Worm (Caenorhabditis elegans) whole organism, L1 larva: ENCODE results near the gene C06A12.19.

Experiments used
- C04F5.9 ChIP-seq: sonication (generic microtip); optimal IDR thresholded peaks from 2 replicates; lab custom pipeline; 2016; ENCODE audit warnings: missing genetic modification characterization, missing compliant biosample characterization
- F16B12.6 ChIP-seq: fragments of 150-350 bp; optimal IDR thresholded peaks from 2 replicates; lab custom pipeline; 2014; ENCODE audit warnings: missing biosample characterization, missing genetic modification characterization
- aha-1 ChIP-seq: fragments of 150-350 bp; optimal IDR thresholded peaks from 2 replicates; lab custom pipeline; 2014; ENCODE audit warnings: missing biosample characterization, missing genetic modification characterization
- ceh-8 ChIP-seq: fragments of 200-800 bp; sonication (Bioruptor generic); optimal IDR thresholded peaks from 2 replicates; lab custom pipeline; 2018; ENCODE audit warnings: mild to moderate bottlenecking, missing genetic modification characterization, moderate library complexity, missing compliant biosample characterization
- ceh-82 ChIP-seq, 3 experiments: fragments of 150-350 bp in 1 of 3; sonication (generic microtip) in 2 of 3; optimal IDR thresholded peaks; 2 replicates each; lab custom pipeline; 2014 to 2017; ENCODE audit warnings: missing biosample characterization in 3 of 3, missing genetic modification characterization in 3 of 3
- ces-1 ChIP-seq: fragments of 150-350 bp; optimal IDR thresholded peaks from 2 replicates; lab custom pipeline; 2014; ENCODE audit warnings: missing biosample characterization, missing genetic modification reagents, missing genetic modification characterization
- efl-1 ChIP-seq, 4 experiments: fragments of 150-350 bp; optimal IDR thresholded peaks in 3 of 4; peaks in 1 of 4; 1 replicate in 1 of 4; 2 replicates in 3 of 4; lab custom pipeline; 2014; ENCODE audit warnings: missing biosample characterization in 2 of 4, missing genetic modification characterization in 2 of 4, missing genetic modification reagents in 2 of 4
- egl-13 ChIP-seq: sonication (generic microtip); optimal IDR thresholded peaks from 2 replicates; lab custom pipeline; 2016; ENCODE audit warnings: missing genotype, missing genetic modification reagents, missing genetic modification characterization, missing compliant biosample characterization
- egl-27 ChIP-seq, 2 experiments: fragments of 150-350 bp in 1 of 2; sonication (generic microtip); optimal IDR thresholded peaks; 3 replicates each; lab custom pipeline; 2017 to 2018; ENCODE audit warnings: missing biosample characterization in 2 of 2, missing genetic modification characterization in 2 of 2, missing genetic modification reagents in 2 of 2
- elt-2 ChIP-seq: sonication (generic microtip); optimal IDR thresholded peaks from 2 replicates; lab custom pipeline; 2016; ENCODE audit warnings: missing genetic modification characterization, mild to moderate bottlenecking, inconsistent platforms, missing compliant biosample characterization, missing genetic modification reagents
- elt-3 ChIP-seq, 6 experiments: fragments of 150-350 bp in 1 of 6; sonication (generic microtip); optimal IDR thresholded peaks; 2 replicates each; lab custom pipeline; 2017 to 2018; ENCODE audit warnings: missing biosample characterization in 6 of 6, missing genetic modification characterization in 6 of 6, inconsistent platforms in 1 of 6
- ets-5 ChIP-seq: fragments of 200-800 bp; sonication (Bioruptor generic); IDR thresholded peaks from 2 replicates; pipeline ENCODE4 v1.3.6; 2022; ENCODE audit warnings: missing genetic modification characterization, missing compliant biosample characterization
- fkh-8 ChIP-seq: sonication (generic microtip); optimal IDR thresholded peaks from 2 replicates; lab custom pipeline; 2016; ENCODE audit warnings: mild to moderate bottlenecking, missing genetic modification characterization, missing compliant biosample characterization
- fos-1 ChIP-seq: fragments of 150-350 bp; optimal IDR thresholded peaks from 2 replicates; lab custom pipeline; 2014; ENCODE audit warnings: missing biosample characterization, missing genetic modification characterization
- irx-1 ChIP-seq: sonication (generic microtip); optimal IDR thresholded peaks from 2 replicates; lab custom pipeline; 2016; ENCODE audit warnings: missing genetic modification characterization, missing compliant biosample characterization
- lin-14 ChIP-seq: fragments of 200-800 bp; sonication (Bioruptor generic); optimal IDR thresholded peaks from 2 replicates; lab custom pipeline; 2018; ENCODE audit warnings: mild to moderate bottlenecking, missing genetic modification characterization, moderate library complexity, missing compliant biosample characterization
- lin-15B ChIP-seq: fragments of 150-350 bp; sonication (generic microtip); optimal IDR thresholded peaks from 3 replicates; lab custom pipeline; 2014; ENCODE audit warnings: missing biosample characterization, missing genetic modification characterization
- lin-35 ChIP-seq, 2 experiments: fragments of 150-350 bp; optimal IDR thresholded peaks; 2 replicates each; lab custom pipeline; 2014; ENCODE audit warnings: missing biosample characterization in 2 of 2, missing genetic modification characterization in 2 of 2, missing genetic modification reagents in 2 of 2
- lir-3 ChIP-seq: sonication (generic microtip); optimal IDR thresholded peaks from 2 replicates; lab custom pipeline; 2016; ENCODE audit warnings: mild to moderate bottlenecking, missing genetic modification characterization, moderate library complexity, missing compliant biosample characterization; ENCODE audit not compliant: poor library complexity
- mep-1 ChIP-seq: fragments of 150-350 bp; optimal IDR thresholded peaks from 2 replicates; lab custom pipeline; 2014; ENCODE audit warnings: missing biosample characterization, missing genetic modification characterization
- nhr-12 ChIP-seq: sonication (generic microtip); optimal IDR thresholded peaks from 2 replicates; lab custom pipeline; 2017; ENCODE audit warnings: missing biosample characterization, missing genetic modification characterization
- nhr-19 ChIP-seq: fragments of 200-800 bp; sonication (Bioruptor generic); conservative IDR thresholded peaks from 2 replicates; pipeline ENCODE4 v1.3.6; 2022; ENCODE audit warnings: missing genetic modification characterization, missing compliant biosample characterization
- nhr-20 ChIP-seq: sonication (generic microtip); optimal IDR thresholded peaks from 2 replicates; lab custom pipeline; 2016; ENCODE audit warnings: mild to moderate bottlenecking, missing genetic modification characterization, missing compliant biosample characterization
- nhr-28 ChIP-seq: fragments of 150-350 bp; optimal IDR thresholded peaks from 2 replicates; lab custom pipeline; 2014; ENCODE audit warnings: missing biosample characterization, missing genetic modification characterization
- nhr-47 ChIP-seq: sonication (generic microtip); optimal IDR thresholded peaks from 2 replicates; lab custom pipeline; 2016; ENCODE audit warnings: mild to moderate bottlenecking, missing genetic modification characterization, moderate library complexity, missing compliant biosample characterization
- nhr-71 ChIP-seq: sonication (generic microtip); optimal IDR thresholded peaks from 2 replicates; lab custom pipeline; 2016; ENCODE audit warnings: mild to moderate bottlenecking, missing genetic modification characterization, moderate library complexity, missing compliant biosample characterization
- nhr-76 ChIP-seq: sonication (generic microtip); optimal IDR thresholded peaks from 2 replicates; lab custom pipeline; 2017; ENCODE audit warnings: missing biosample characterization, missing genetic modification characterization
- nhr-77 ChIP-seq: fragments of 150-350 bp; optimal IDR thresholded peaks from 2 replicates; lab custom pipeline; 2014; ENCODE audit warnings: missing biosample characterization, missing genetic modification characterization
- nhr-85 ChIP-seq: sonication (generic microtip); peaks from one replicate; lab custom pipeline; 2016; ENCODE audit warnings: missing genetic modification characterization, inconsistent platforms, missing compliant biosample characterization
- nhr-90 ChIP-seq: sonication (generic microtip); optimal IDR thresholded peaks from 2 replicates; lab custom pipeline; 2016; ENCODE audit warnings: mild to moderate bottlenecking, missing genetic modification characterization, missing compliant biosample characterization; ENCODE audit not compliant: poor library complexity
- pax-3 ChIP-seq: fragments of 200-800 bp; sonication (Bioruptor generic); optimal IDR thresholded peaks from 2 replicates; lab custom pipeline; 2018; ENCODE audit warnings: mild to moderate bottlenecking, missing genetic modification characterization, moderate library complexity, missing compliant biosample characterization
- rnt-1 ChIP-seq: sonication (generic microtip); optimal IDR thresholded peaks from 2 replicates; lab custom pipeline; 2016; ENCODE audit warnings: mild to moderate bottlenecking, missing genetic modification characterization, moderate library complexity, missing compliant biosample characterization
- snpc-4 ChIP-seq: fragments of 150-350 bp; optimal IDR thresholded peaks from 2 replicates; lab custom pipeline; 2014; ENCODE audit warnings: missing biosample characterization, missing genetic modification characterization
- snu-23 ChIP-seq: sonication (generic microtip); optimal IDR thresholded peaks from 2 replicates; lab custom pipeline; 2016; ENCODE audit warnings: missing genetic modification characterization, missing compliant biosample characterization
- sptf-1 ChIP-seq: fragments of 150-350 bp; optimal IDR thresholded peaks from 2 replicates; lab custom pipeline; 2014; ENCODE audit warnings: missing biosample characterization, missing genetic modification characterization
- swsn-7 ChIP-seq: sonication (generic microtip); optimal IDR thresholded peaks from 2 replicates; lab custom pipeline; 2016; ENCODE audit warnings: missing genetic modification characterization, missing compliant biosample characterization
- unc-62 ChIP-seq: fragments of 150-350 bp; optimal IDR thresholded peaks from 2 replicates; lab custom pipeline; 2014; ENCODE audit warnings: missing biosample characterization, missing genetic modification reagents, missing genetic modification characterization
- unc-86 ChIP-seq: sonication (generic microtip); optimal IDR thresholded peaks from 2 replicates; lab custom pipeline; 2016; ENCODE audit warnings: missing genetic modification characterization, missing compliant biosample characterization
- zag-1 ChIP-seq: fragments of 150-350 bp; optimal IDR thresholded peaks from 2 replicates; lab custom pipeline; 2014; ENCODE audit warnings: missing biosample characterization, missing genetic modification characterization
- ztf-11 ChIP-seq, 2 experiments: sonication (generic microtip); optimal IDR thresholded peaks; 2 replicates each; lab custom pipeline; 2016 to 2017; ENCODE audit warnings: missing genetic modification characterization in 2 of 2, missing biosample characterization in 1 of 2, missing compliant biosample characterization in 1 of 2

C06A12.19 gene

DNA sequence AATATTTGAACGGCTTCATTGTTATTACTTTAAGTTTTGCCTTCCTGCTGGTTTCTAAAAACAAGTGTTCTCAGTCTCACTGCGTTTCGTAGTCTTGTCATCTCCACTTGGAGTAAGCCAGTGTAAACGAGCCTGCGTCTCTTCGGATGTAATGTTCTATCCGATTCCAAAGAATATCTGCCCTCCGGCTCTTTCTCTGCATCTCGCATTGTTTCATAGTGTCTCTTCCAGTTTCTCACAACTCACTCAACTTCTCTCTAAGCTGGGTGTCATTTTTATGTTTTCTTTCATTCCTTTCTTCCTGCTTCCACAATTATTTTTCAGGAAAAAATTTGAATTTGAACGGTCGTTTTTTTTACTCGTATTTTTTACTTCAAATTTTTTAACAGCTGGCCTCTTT is 12.9 kb downstream of the C06A12.19 start:
- peak; percentile 11 for TF ChIP-seq unc-86 (tag; lab: Kevin White, UChicago)
- TF ChIP-seq nhr-28 (tag; lab: Kevin White, UChicago) = no peak
- peak; percentile 27; the same call in 1 of the 2 replicates for TF ChIP-seq nhr-19 (GFP tag; lab: Robert Waterston, UW)
- no peak for TF ChIP-seq egl-13 (tag; lab: Kevin White, UChicago)
- TF ChIP-seq lin-14 (GFP tag; lab: Kevin White, UChicago) = peak; percentile 85
- peak; percentile 40 for TF ChIP-seq nhr-77 (tag; lab: Kevin White, UChicago)
- no peak for TF ChIP-seq F16B12.6 (tag; lab: Kevin White, UChicago)
- TF ChIP-seq fkh-8 = peak; percentile 35
- TF ChIP-seq efl-1 (optimal IDR thresholded peaks at IDR 0.05; lab: Kevin White, UChicago) = peak; percentile 30 to 45
- no peak for TF ChIP-seq efl-1 (GFP tag; optimal IDR thresholded peaks at IDR 0.05 in 1 of 2; lab: Kevin White, UChicago)
- TF ChIP-seq elt-3 (tag; optimal IDR thresholded peaks at IDR 0.05; lab: Kevin White, UChicago) = no peak
- TF ChIP-seq nhr-12 (tag; lab: Kevin White, UChicago) = no peak
- TF ChIP-seq swsn-7 (tag; lab: Kevin White, UChicago) = peak; percentile 38
- peak; percentile 37 for TF ChIP-seq nhr-71
- peak in 1 of 2 experiments; percentile 27 for TF ChIP-seq lin-35 (GFP tag; optimal IDR thresholded peaks at IDR 0.05; lab: Kevin White, UChicago)
- peak; percentile 9 for TF ChIP-seq zag-1 (tag; lab: Kevin White, UChicago)
- TF ChIP-seq lin-15B = no peak
- peak; percentile 27 for TF ChIP-seq snu-23 (GFP tag; lab: Kevin White, UChicago)
- no peak for TF ChIP-seq unc-62 (GFP tag; lab: Kevin White, UChicago)
- peak in 1 of 3 experiments; percentile 40 for TF ChIP-seq ceh-82 (tag; optimal IDR thresholded peaks at IDR 0.05; lab: Kevin White, UChicago)
- TF ChIP-seq sptf-1 (tag; lab: Kevin White, UChicago) = no peak
- TF ChIP-seq nhr-47 = peak; percentile 6
- TF ChIP-seq mep-1 (tag; lab: Kevin White, UChicago) = peak; percentile 28

DNA sequence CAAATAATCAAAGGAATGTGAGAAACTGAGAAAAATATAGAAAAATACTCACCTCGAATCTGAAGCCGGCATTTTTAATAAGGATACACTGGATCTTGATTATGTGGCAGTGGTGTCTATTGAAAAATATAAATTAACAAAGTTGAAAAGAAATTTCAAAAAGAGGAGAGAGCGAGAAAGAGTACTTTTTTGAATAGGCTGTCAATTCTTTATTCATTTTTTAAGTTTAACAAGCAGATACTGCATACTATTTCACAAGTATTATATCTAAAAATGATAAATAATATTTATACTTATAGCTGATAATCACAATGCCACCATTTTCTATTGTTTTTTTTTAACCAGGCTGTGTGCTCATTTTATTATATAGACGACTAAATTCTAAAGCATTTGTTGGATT is 22.2 kb downstream of the C06A12.19 start, which contains the start of gene npr-26:
npr-26 (minus strand) TSS at position 101 of the 400 bp plus-strand sequence.
- TF ChIP-seq ets-5 (GFP tag; lab: Robert Waterston, UW) (no peak), swsn-7 (tag; lab: Kevin White, UChicago) (no peak), irx-1 (tag; lab: Kevin White, UChicago) (no peak), nhr-90 (tag; lab: Kevin White, UChicago) (no peak), ceh-8 (GFP tag; lab: Kevin White, UChicago) (no peak), nhr-20 (tag; lab: Kevin White, UChicago) (no peak), elt-2 (no peak), sptf-1 (tag; lab: Kevin White, UChicago) (no peak), egl-27 (tag; optimal IDR thresholded peaks at IDR 0.05; lab: Kevin White, UChicago) (no peak), lin-15B (no peak), nhr-19 (GFP tag; lab: Robert Waterston, UW) (no peak), snpc-4 (tag; lab: Kevin White, UChicago) (no peak), elt-3 (tag; optimal IDR thresholded peaks at IDR 0.05; lab: Kevin White, UChicago) (no peak), lir-3 (no peak), pax-3 (tag; lab: Kevin White, UChicago) (no peak), zag-1 (tag; lab: Kevin White, UChicago) (no peak), nhr-77 (tag; lab: Kevin White, UChicago) (no peak), nhr-85 (no peak), ztf-11 (tag; optimal IDR thresholded peaks at IDR 0.05; lab: Kevin White, UChicago) (no peak)

DNA sequence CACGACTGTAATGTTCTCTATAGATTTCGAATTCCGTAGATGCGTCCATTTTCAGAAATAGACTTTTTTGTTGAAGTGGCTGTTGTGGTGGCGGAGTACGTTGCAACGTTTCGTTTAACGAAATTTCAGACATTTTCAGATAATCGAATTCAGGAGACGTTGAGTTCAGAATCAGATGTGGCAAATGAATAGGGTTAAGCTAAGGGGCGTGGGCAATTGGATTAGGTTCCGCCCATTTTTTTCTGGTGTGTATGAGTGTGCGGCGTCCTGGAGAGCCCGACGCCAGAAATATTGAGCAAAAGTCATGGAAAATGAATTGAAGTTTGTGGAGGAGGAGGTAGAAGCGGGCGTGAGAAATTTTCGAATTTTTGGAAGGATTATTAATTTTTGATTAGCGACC is 26.6 kb downstream of the C06A12.19 start:
- TF ChIP-seq lir-3 (no peak), nhr-90 (tag; lab: Kevin White, UChicago) (no peak), irx-1 (tag; lab: Kevin White, UChicago) (no peak), C04F5.9 (tag; lab: Kevin White, UChicago) (no peak), unc-62 (GFP tag; lab: Kevin White, UChicago) (no peak), rnt-1 (tag; lab: Kevin White, UChicago) (no peak), ces-1 (GFP tag; lab: Kevin White, UChicago) (no peak), aha-1 (no peak), nhr-76 (tag; lab: Kevin White, UChicago) (no peak), fos-1 (tag; lab: Kevin White, UChicago) (no peak), nhr-19 (GFP tag; lab: Robert Waterston, UW) (no peak), snpc-4 (tag; lab: Kevin White, UChicago) (no peak)
